Fruit fly (Drosophila melanogaster) whole organism, embryonic: ENCODE results near the gene MsrA.

Experiments
- Blimp-1 ChIP-seq: fragments of 200-800 bp; sonication (Bioruptor generic); optimal IDR thresholded peaks from 3 replicates; lab custom pipeline; 2018; ENCODE audit warnings: missing biosample characterization, missing genetic modification characterization, mild to moderate bottlenecking, moderate library complexity, missing genetic modification reagents
- CG10462 ChIP-seq: fragments of 200-800 bp; sonication (Bioruptor generic); optimal IDR thresholded peaks from 2 replicates; lab custom pipeline; 2016; ENCODE audit warnings: missing biosample characterization, missing genetic modification characterization
- CG13287 ChIP-seq: fragments of 200-800 bp; sonication (Bioruptor generic); IDR thresholded peaks from 2 replicates; pipeline ENCODE4 v1.3.6; 2022; ENCODE audit warnings: missing biosample characterization, missing genetic modification characterization; ENCODE audit not compliant: partially characterized antibody
- CG14710 ChIP-seq: fragments of 200-800 bp; sonication (Bioruptor generic); optimal IDR thresholded peaks from 3 replicates; lab custom pipeline; 2019; ENCODE audit warnings: missing biosample characterization, mild to moderate bottlenecking, missing genetic modification characterization, moderate library complexity
- CG15479 ChIP-seq: fragments of 200-800 bp; sonication (Bioruptor generic); optimal IDR thresholded peaks from 3 replicates; lab custom pipeline; 2019; ENCODE audit warnings: missing biosample characterization, mild to moderate bottlenecking, missing genetic modification characterization, moderate library complexity
- CG15514 ChIP-seq: fragments of 200-800 bp; sonication (Bioruptor generic); optimal IDR thresholded peaks from 3 replicates; lab custom pipeline; 2017; ENCODE audit warnings: missing biosample characterization, missing genetic modification characterization, mild to moderate bottlenecking, moderate library complexity, missing genetic modification reagents
- CG1603 ChIP-seq: fragments of 200-800 bp; sonication (Bioruptor generic); optimal IDR thresholded peaks from 2 replicates; lab custom pipeline; 2019; ENCODE audit warnings: missing biosample characterization, mild to moderate bottlenecking, missing genetic modification characterization, moderate library complexity
- CG16813 ChIP-seq: fragments of 200-800 bp; sonication (Bioruptor generic); IDR thresholded peaks from 3 replicates; pipeline ENCODE4 v1.3.6; 2022; ENCODE audit warnings: missing biosample characterization, missing genetic modification characterization; ENCODE audit not compliant: partially characterized antibody
- CG17385 ChIP-seq: fragments of 200-800 bp; sonication (Bioruptor generic); optimal IDR thresholded peaks from 3 replicates; lab custom pipeline; 2018; ENCODE audit warnings: missing biosample characterization, mild to moderate bottlenecking, missing genetic modification characterization
- CG17802 ChIP-seq: fragments of 200-800 bp; sonication (Bioruptor generic); optimal IDR thresholded peaks from 2 replicates; lab custom pipeline; 2018; ENCODE audit warnings: missing biosample characterization, mild to moderate bottlenecking, missing genetic modification characterization, moderate library complexity
- CG2712 ChIP-seq: fragments of 200-800 bp; optimal IDR thresholded peaks from 3 replicates; lab custom pipeline; 2019; ENCODE audit warnings: missing biosample characterization, mild to moderate bottlenecking, missing genetic modification characterization, moderate library complexity
- CG2875 ChIP-seq: fragments of 200-800 bp; sonication (Bioruptor generic); optimal IDR thresholded peaks from 2 replicates; lab custom pipeline; 2017; ENCODE audit warnings: missing biosample characterization, mild to moderate bottlenecking, missing genetic modification characterization, missing genetic modification reagents
- CG31224 ChIP-seq: fragments of 200-800 bp; sonication (Bioruptor generic); IDR thresholded peaks from 2 replicates; pipeline ENCODE4 v1.3.6; 2022; ENCODE audit warnings: missing biosample characterization, missing genetic modification characterization
- CG3163 ChIP-seq: fragments of 200-800 bp; sonication (Bioruptor generic); optimal IDR thresholded peaks from 3 replicates; lab custom pipeline; 2016; ENCODE audit warnings: missing biosample characterization, missing genetic modification characterization
- CTCF ChIP-seq: fragments of 200-800 bp; sonication (Bioruptor generic); optimal IDR thresholded peaks from 2 replicates; lab custom pipeline; 2017; ENCODE audit warnings: missing biosample characterization, mild to moderate bottlenecking, missing genetic modification characterization, moderate library complexity
- Dek ChIP-seq: fragments of 200-800 bp; sonication (Bioruptor generic); optimal IDR thresholded peaks from 3 replicates; lab custom pipeline; 2019; ENCODE audit warnings: missing biosample characterization, mild to moderate bottlenecking, missing genetic modification characterization, moderate library complexity
- Dp ChIP-seq: fragments of 200-800 bp; sonication (Bioruptor generic); optimal IDR thresholded peaks from 2 replicates; lab custom pipeline; 2018; ENCODE audit warnings: missing biosample characterization, mild to moderate bottlenecking, missing genetic modification characterization, moderate library complexity
- E2f2 ChIP-seq: fragments of 200-800 bp; sonication (Bioruptor generic); IDR thresholded peaks from 2 replicates; pipeline ENCODE4 v1.3.6; 2022; ENCODE audit warnings: missing biosample characterization, missing genetic modification characterization
- Eip74EF ChIP-seq, 2 experiments: fragments of 200-800 bp in 1 of 2; fragments of >200 bp in 1 of 2; sonication (Bioruptor generic) in 1 of 2; optimal IDR thresholded peaks; 2 replicates each; lab custom pipeline; 2017 to 2019; ENCODE audit warnings: missing biosample characterization in 2 of 2, missing genetic modification characterization in 2 of 2, mild to moderate bottlenecking in 1 of 2, moderate library complexity in 1 of 2
- Hr78 ChIP-seq, 2 experiments: fragments of 200-800 bp in 1 of 2; fragments of >200 bp in 1 of 2; sonication (Bioruptor generic) in 1 of 2; optimal IDR thresholded peaks; 2 replicates each; lab custom pipeline; 2017 to 2019; ENCODE audit warnings: missing biosample characterization in 2 of 2, missing genetic modification characterization in 2 of 2, mild to moderate bottlenecking in 1 of 2, moderate library complexity in 1 of 2
- Med ChIP-seq: fragments of 200-800 bp; sonication (Bioruptor generic); peaks from one replicate; lab custom pipeline; 2016; ENCODE audit warnings: missing biosample characterization, missing genetic modification characterization, mild to moderate bottlenecking, inconsistent platforms, moderate library complexity
- Opbp ChIP-seq: fragments of 200-800 bp; sonication (Bioruptor generic); IDR thresholded peaks from 3 replicates; pipeline ENCODE4 v1.3.6; 2022; ENCODE audit warnings: missing biosample characterization, missing genetic modification characterization; ENCODE audit not compliant: partially characterized antibody
- Trl ChIP-seq, 3 experiments: fragments of >200 bp in 2 of 3; fragments of 200-800 bp in 1 of 3; sonication (Bioruptor generic) in 1 of 3; optimal IDR thresholded peaks; 2 replicates in 1 of 3; 3 replicates in 2 of 3; lab custom pipeline; 2016 to 2017; ENCODE audit warnings: missing biosample characterization in 1 of 3, missing genetic modification characterization in 1 of 3
- ac ChIP-seq: fragments of 200-800 bp; sonication (Bioruptor generic); optimal IDR thresholded peaks from 3 replicates; lab custom pipeline; 2017; ENCODE audit warnings: missing biosample characterization, mild to moderate bottlenecking, missing genetic modification characterization
- ara ChIP-seq: fragments of 200-800 bp; sonication (Bioruptor generic); IDR thresholded peaks from 2 replicates; pipeline ENCODE4 v1.3.6; 2022; ENCODE audit warnings: missing biosample characterization, missing genetic modification characterization
- bbx ChIP-seq: fragments of 200-800 bp; sonication (Bioruptor generic); IDR thresholded peaks from 2 replicates; pipeline ENCODE4 v1.3.6; 2022; ENCODE audit warnings: missing biosample characterization, missing genetic modification characterization; ENCODE audit not compliant: partially characterized antibody
- bowl ChIP-seq: fragments of 200-800 bp; sonication (Bioruptor generic); IDR thresholded peaks from 2 replicates; pipeline ENCODE4 v1.3.6; 2022; ENCODE audit warnings: missing biosample characterization, missing genetic modification characterization
- chinmo ChIP-seq: fragments of 200-800 bp; sonication (Bioruptor generic); IDR thresholded peaks from 4 replicates; pipeline ENCODE4 v1.3.6; 2022; ENCODE audit warnings: missing biosample characterization, missing genetic modification characterization; ENCODE audit not compliant: partially characterized antibody
- corto ChIP-seq: fragments of 200-800 bp; sonication (Bioruptor generic); optimal IDR thresholded peaks from 2 replicates; lab custom pipeline; 2016; ENCODE audit warnings: missing biosample characterization, mild to moderate bottlenecking, missing genetic modification characterization, moderate library complexity
- crol ChIP-seq: fragments of 200-800 bp; sonication (Bioruptor generic); IDR thresholded peaks from 2 replicates; pipeline ENCODE4 v1.3.6; 2022; ENCODE audit warnings: missing biosample characterization, missing genetic modification characterization
- crp ChIP-seq, 2 experiments: fragments of 200-800 bp; sonication (Bioruptor generic); optimal IDR thresholded peaks; 2 replicates in 1 of 2; 3 replicates in 1 of 2; lab custom pipeline; 2017; ENCODE audit warnings: missing biosample characterization in 2 of 2, missing genetic modification characterization in 2 of 2, mild to moderate bottlenecking in 1 of 2, moderate library complexity in 1 of 2
- cwo ChIP-seq: fragments of 200-800 bp; sonication (Bioruptor generic); optimal IDR thresholded peaks from 3 replicates; lab custom pipeline; 2017; ENCODE audit warnings: missing biosample characterization, missing genetic modification characterization, mild to moderate bottlenecking, moderate library complexity, missing genetic modification reagents
- klu ChIP-seq: fragments of 200-800 bp; sonication (Bioruptor generic); IDR thresholded peaks from 2 replicates; pipeline ENCODE4 v1.3.6; 2022; ENCODE audit warnings: missing biosample characterization, missing genetic modification characterization
- lbe ChIP-seq: fragments of 200-800 bp; sonication (Bioruptor generic); optimal IDR thresholded peaks from 2 replicates; lab custom pipeline; 2016; ENCODE audit warnings: missing biosample characterization, mild to moderate bottlenecking, missing genetic modification characterization
- nom ChIP-seq: fragments of 200-800 bp; sonication (Bioruptor generic); optimal IDR thresholded peaks from 2 replicates; lab custom pipeline; 2017; ENCODE audit warnings: missing biosample characterization, missing genetic modification characterization, mild to moderate bottlenecking, moderate library complexity, missing genetic modification reagents
- psq ChIP-seq: fragments of 200-800 bp; sonication (Bioruptor generic); optimal IDR thresholded peaks from 2 replicates; lab custom pipeline; 2017; ENCODE audit warnings: missing biosample characterization, missing genetic modification characterization
- pzg ChIP-seq: fragments of 200-800 bp; sonication (Bioruptor generic); optimal IDR thresholded peaks from 3 replicates; lab custom pipeline; 2018; ENCODE audit warnings: missing biosample characterization, mild to moderate bottlenecking, missing genetic modification characterization, moderate library complexity
- ro ChIP-seq: fragments of 200-800 bp; sonication (Bioruptor generic); IDR thresholded peaks from 2 replicates; pipeline ENCODE4 v1.3.6; 2022; ENCODE audit warnings: missing biosample characterization, missing genetic modification characterization
- scrt ChIP-seq: fragments of 200-800 bp; sonication (Bioruptor generic); optimal IDR thresholded peaks from 2 replicates; lab custom pipeline; 2018; ENCODE audit warnings: missing biosample characterization, mild to moderate bottlenecking, missing genetic modification characterization, moderate library complexity
- sens ChIP-seq: fragments of 200-800 bp; sonication (Bioruptor generic); peaks from one replicate; lab custom pipeline; 2016; ENCODE audit warnings: missing biosample characterization, missing genetic modification characterization
- stwl ChIP-seq: fragments of 200-800 bp; sonication (Bioruptor generic); optimal IDR thresholded peaks from 3 replicates; lab custom pipeline; 2018; ENCODE audit warnings: missing biosample characterization, mild to moderate bottlenecking, missing genetic modification characterization, moderate library complexity
- tll ChIP-seq, 2 experiments: fragments of 200-800 bp in 1 of 2; fragments of >200 bp in 1 of 2; sonication (Bioruptor generic) in 1 of 2; optimal IDR thresholded peaks; 2 replicates each; lab custom pipeline; 2017 to 2019; ENCODE audit warnings: missing biosample characterization in 2 of 2, missing genetic modification characterization in 2 of 2, mild to moderate bottlenecking in 1 of 2, moderate library complexity in 1 of 2
- trem ChIP-seq: fragments of 200-800 bp; optimal IDR thresholded peaks from 3 replicates; lab custom pipeline; 2019; ENCODE audit warnings: missing biosample characterization, mild to moderate bottlenecking, missing genetic modification characterization, moderate library complexity

The MsrA gene

DNA sequence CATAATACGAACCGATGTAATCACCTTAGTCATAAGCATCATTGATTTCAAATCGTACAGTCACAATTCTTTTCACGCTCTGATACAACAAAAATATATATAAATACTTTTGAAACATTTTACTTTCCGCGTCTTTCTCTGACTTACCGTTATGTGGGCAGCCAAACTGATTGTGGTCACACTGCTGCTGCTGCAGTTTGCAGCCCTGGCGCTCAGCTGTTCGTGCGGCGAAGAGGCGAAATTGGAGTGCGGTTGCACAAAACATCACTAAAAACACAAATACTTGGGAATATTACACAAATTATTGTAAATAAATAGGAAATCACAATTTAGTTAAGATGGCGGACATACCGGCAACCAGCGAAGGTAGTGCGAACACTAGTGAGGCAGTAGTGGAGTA is 1.5 kb upstream of the MsrA start, which contains the start of the genes gdl and gdl-ORF39 (continued):
- TF ChIP-seq Eip74EF (GFP tag; optimal IDR thresholded peaks at IDR 0.05; lab: Kevin White, UChicago), result no peak
- no peak for TF ChIP-seq Dek (tag; lab: Kevin White, UChicago)
- TF ChIP-seq pzg (GFP tag; lab: Kevin White, UChicago), result peak; percentile 86
- TF ChIP-seq trem (tag; lab: Kevin White, UChicago), result peak; percentile 36
- peak; percentile 100 for TF ChIP-seq CG14710 (tag; lab: Kevin White, UChicago)
- TF ChIP-seq sens (GFP tag; lab: Kevin White, UChicago), result peak; percentile 58
- TF ChIP-seq Dp (GFP tag; lab: Kevin White, UChicago), result peak; percentile 96
- no peak for TF ChIP-seq klu (GFP tag; lab: Robert Waterston, UW)
- peak; percentile 43; the same call in 1 of the 2 replicates for TF ChIP-seq bbx (GFP tag; lab: Robert Waterston, UW)
- TF ChIP-seq E2f2 (GFP tag; lab: Robert Waterston, UW), result peak; percentile 98
- TF ChIP-seq CG16813 (GFP tag; lab: Robert Waterston, UW), result 0 out of 3 replicates have a peak, but pooled peaks have one; percentile 20
- TF ChIP-seq Opbp (GFP tag; lab: Robert Waterston, UW), result peak; percentile 46; the same call in 2 of the 3 replicates
- TF ChIP-seq ro (GFP tag; lab: Robert Waterston, UW), result no peak
- peak; percentile 62 for TF ChIP-seq CG13287 (GFP tag; lab: Robert Waterston, UW)
- peak; percentile 51 for TF ChIP-seq CG1603 (tag; lab: Kevin White, UChicago)
- TF ChIP-seq Med, result peak; percentile 61
- TF ChIP-seq stwl (tag; lab: Kevin White, UChicago), result peak; percentile 71

DNA sequence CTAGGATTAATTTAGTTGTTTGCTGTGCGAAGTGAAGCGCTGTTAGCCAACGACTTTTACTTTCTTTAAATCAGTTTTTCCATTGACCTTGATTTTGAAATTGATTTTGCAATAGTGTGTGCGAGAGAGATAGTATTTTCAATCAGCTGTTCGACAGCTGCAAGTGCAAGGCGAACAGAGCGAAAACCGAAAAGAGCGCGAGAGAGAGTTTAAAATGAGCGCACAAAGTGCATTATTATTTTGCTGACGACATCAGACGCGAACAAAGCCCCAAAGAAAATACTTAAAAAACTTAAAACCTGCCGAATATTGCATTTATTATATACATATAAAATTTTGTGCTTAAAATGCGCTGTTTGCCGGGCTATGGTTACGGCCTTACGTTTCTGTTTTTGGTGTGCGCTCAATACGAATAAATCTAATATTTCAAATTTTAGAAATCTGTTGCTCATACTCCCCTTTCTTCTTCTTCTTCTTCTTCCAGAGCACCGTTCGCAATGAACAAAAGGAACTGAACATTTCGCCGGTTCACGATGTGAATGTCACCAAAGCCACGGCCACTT is 917 bp downstream of the MsrA start:
- TF ChIP-seq ac (GFP tag; lab: Kevin White, UChicago) (peak; percentile 58), corto (GFP tag; lab: Kevin White, UChicago) (peak; percentile 50), CG2875 (no peak), lbe (GFP tag; lab: Kevin White, UChicago) (peak; percentile 14), CG17385 (GFP tag; lab: Kevin White, UChicago) (peak; percentile 81), crol (no peak), CG14710 (tag; lab: Kevin White, UChicago) (peak; percentile 26), scrt (GFP tag; lab: Kevin White, UChicago) (no peak), cwo (no peak), CTCF (GFP tag; lab: Kevin White, UChicago) (no peak), CG15479 (peak; percentile 32), CG3163 (GFP tag; lab: Kevin White, UChicago) (no peak), Blimp-1 (GFP tag; lab: Kevin White, UChicago) (peak; percentile 47), bowl (GFP tag; lab: Robert Waterston, UW) (no peak), CG10462 (GFP tag; lab: Kevin White, UChicago) (no peak), crp (GFP tag; optimal IDR thresholded peaks at IDR 0.05; lab: Kevin White, UChicago) (peak in 1 of 2 experiments; percentile 75), chinmo (GFP tag; lab: Robert Waterston, UW) (0 out of 4 replicates have a peak, but pooled peaks have one; percentile 48), CG17802 (tag; lab: Kevin White, UChicago) (no peak), psq (GFP tag; lab: Kevin White, UChicago) (no peak), CG15514 (GFP tag; lab: Kevin White, UChicago) (peak; percentile 60), CG31224 (no peak), nom (GFP tag; lab: Kevin White, UChicago) (peak; percentile 64), CG2712 (tag; lab: Kevin White, UChicago) (peak; percentile 13), Trl (optimal IDR thresholded peaks at IDR 0.05; lab: Kevin White, UChicago) (peak; percentile 10 to 68), Trl (GFP tag; optimal IDR thresholded peaks at IDR 0.05; lab: Kevin White, UChicago) (no peak), ara (GFP tag; lab: Robert Waterston, UW) (no peak), Hr78 (GFP tag; optimal IDR thresholded peaks at IDR 0.05; lab: Kevin White, UChicago) (no peak), tll (GFP tag; optimal IDR thresholded peaks at IDR 0.05; lab: Kevin White, UChicago) (peak in 1 of 2 experiments; percentile 61)
